Worm (Caenorhabditis elegans) whole organism, L3 larva: Measurements from ENCODE around the gene F59B1.10.

ENCODE experiments used
- ceh-9 ChIP-seq: sonication (generic microtip); optimal IDR thresholded peaks from 2 replicates; lab custom pipeline; 2018; ENCODE audit warnings: missing biosample characterization, missing genetic modification characterization
- fkh-10 ChIP-seq: sonication (generic microtip); optimal IDR thresholded peaks from 2 replicates; lab custom pipeline; 2017; ENCODE audit warnings: missing biosample characterization, missing genetic modification reagents, missing genetic modification characterization
- fos-1 ChIP-seq: fragments of 150-350 bp; optimal IDR thresholded peaks from 2 replicates; lab custom pipeline; 2014; ENCODE audit warnings: missing biosample characterization, missing genetic modification characterization
- mdl-1 ChIP-seq: fragments of 150-350 bp; optimal IDR thresholded peaks from 2 replicates; lab custom pipeline; 2014; ENCODE audit warnings: missing biosample characterization, missing genetic modification characterization
- snpc-4 ChIP-seq: fragments of 150-350 bp; optimal IDR thresholded peaks from 2 replicates; lab custom pipeline; 2014; ENCODE audit warnings: missing biosample characterization, missing genetic modification characterization
- unc-62 ChIP-seq: fragments of 150-350 bp; sonication (generic microtip); optimal IDR thresholded peaks from 4 replicates; lab custom pipeline; 2014; ENCODE audit warnings: missing biosample characterization, missing genetic modification reagents, missing genetic modification characterization
- ztf-11 ChIP-seq: fragments of 150-350 bp; optimal IDR thresholded peaks from 2 replicates; lab custom pipeline; 2014; ENCODE audit warnings: missing biosample characterization, missing genetic modification characterization
- ztf-4 ChIP-seq: fragments of 150-350 bp; optimal IDR thresholded peaks from 2 replicates; lab custom pipeline; 2014; ENCODE audit warnings: missing biosample characterization, missing genetic modification characterization

- TF ChIP-seq fkh-10 (GFP tag; lab: Kevin White, UChicago) (no peak), ztf-11 (tag; lab: Kevin White, UChicago) (no peak), unc-62 (no peak), ztf-4 (tag; lab: Kevin White, UChicago) (no peak), ceh-9 (tag; lab: Kevin White, UChicago) (no peak), snpc-4 (tag; lab: Kevin White, UChicago) (no peak), mdl-1 (tag; lab: Kevin White, UChicago) (no peak), fos-1 (tag; lab: Kevin White, UChicago) (no peak)
These were observed 49.3 kb upstream of the F59B1.10 start for ce11 chrV:3697071-3697470.
